Worm (Caenorhabditis elegans): ENCODE data around the gene ceh-1.
A peak's percentile ranks its signal among the peaks of the same experiment; 100 is the strongest.

DNA sequence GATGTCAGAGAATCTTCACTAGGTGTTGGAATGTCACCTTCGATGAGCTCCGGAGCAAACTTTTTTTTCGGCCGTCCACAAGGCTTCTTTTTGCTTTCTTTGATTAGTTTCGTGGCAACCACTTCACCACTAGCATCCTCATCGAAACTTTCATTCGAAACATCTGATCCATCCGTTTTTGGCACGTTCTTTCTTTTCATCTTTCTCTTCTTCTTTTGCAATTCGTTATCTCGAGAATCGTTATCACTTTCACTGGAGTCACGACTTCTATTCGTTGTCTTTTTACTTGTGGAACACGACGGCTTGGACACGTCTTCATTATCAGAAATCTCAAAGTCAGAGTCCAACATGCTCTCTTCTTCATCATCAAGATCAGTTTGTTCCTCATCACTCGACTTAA, 49.8 kb downstream of the ceh-1 start:
- TF ChIP-seq nhr-84 (tag; optimal IDR thresholded peaks at IDR 0.05) = no peak
- no peak for TF ChIP-seq lir-3 (tag; optimal IDR thresholded peaks at IDR 0.05; ENCODE audit: poor library complexity)
- no peak for TF ChIP-seq tlp-1 (tag; optimal IDR thresholded peaks at IDR 0.05)
- TF ChIP-seq sup-37 (GFP tag; optimal IDR thresholded peaks at IDR 0.05) = no peak
- TF ChIP-seq blmp-1 (tag; optimal IDR thresholded peaks at IDR 0.05) = peak; percentile 78
- no peak for TF ChIP-seq nhr-12 (tag; optimal IDR thresholded peaks at IDR 0.05)
- no peak for TF ChIP-seq lin-15B (tag; optimal IDR thresholded peaks at IDR 0.05)
- TF ChIP-seq ceh-82 (tag; optimal IDR thresholded peaks at IDR 0.05) = no peak
- no peak for TF ChIP-seq ama-1 (optimal IDR thresholded peaks at IDR 0.05)
- TF ChIP-seq sptf-1 (tag; optimal IDR thresholded peaks at IDR 0.05) = no peak
- TF ChIP-seq mep-1 (tag; optimal IDR thresholded peaks at IDR 0.05) = no peak
- TF ChIP-seq nhr-77 (tag; optimal IDR thresholded peaks at IDR 0.05) = no peak
- no peak for TF ChIP-seq lsy-2 (tag; optimal IDR thresholded peaks at IDR 0.05)
- TF ChIP-seq unc-130 (tag; optimal IDR thresholded peaks at IDR 0.05) = no peak

Measured in whole organism, L1 larva.